Fruit fly (Drosophila melanogaster): ENCODE measurements around the gene TbCMF46.

TbCMF46 gene

dm6 chr2L:9918020-9918959 is 6.4 kb downstream of the TbCMF46 start, which contains the start of the genes CG5885 and CG4598:
CG5885 (minus strand) TSS chr2L:9918330.
CG4598 (plus strand) TSS chr2L:9918618.
- TF ChIP-seq h (optimal IDR thresholded peaks at IDR 0.05) (no peak), Myc (optimal IDR thresholded peaks at IDR 0.05) (no peak), insv (optimal IDR thresholded peaks at IDR 0.05) (no peak), Sin3A (optimal IDR thresholded peaks at IDR 0.05) (no peak), ttk (optimal IDR thresholded peaks at IDR 0.05) (no peak), psq (optimal IDR thresholded peaks at IDR 0.05) (no peak)

- TF ChIP-seq Myc (optimal IDR thresholded peaks at IDR 0.05) = no peak
- no peak for TF ChIP-seq Sin3A (optimal IDR thresholded peaks at IDR 0.05)
- no peak for TF ChIP-seq insv (optimal IDR thresholded peaks at IDR 0.05)
- TF ChIP-seq h (optimal IDR thresholded peaks at IDR 0.05) = no peak
Measured at dm6 chr2L:9915011-9915850, 9.4 kb downstream of the TbCMF46 start, which contains the start of gene yip2. yip2 (plus strand) TSS chr2L:9915253.

- TF ChIP-seq Myc (optimal IDR thresholded peaks at IDR 0.05) (no peak), insv (optimal IDR thresholded peaks at IDR 0.05) (no peak), ttk (optimal IDR thresholded peaks at IDR 0.05) (no peak), Sin3A (optimal IDR thresholded peaks at IDR 0.05) (no peak), h (optimal IDR thresholded peaks at IDR 0.05) (no peak), psq (optimal IDR thresholded peaks at IDR 0.05) (no peak)
Measured at dm6 chr2L:9912570-9913260, 11.9 kb downstream of the TbCMF46 start, which contains the start of the genes Etl1 and Srp54. Etl1 (minus strand) TSS chr2L:9912608. Srp54 (plus strand) TSS chr2L:9912911.

- no peak for TF ChIP-seq h (optimal IDR thresholded peaks at IDR 0.05)
- no peak for TF ChIP-seq insv (optimal IDR thresholded peaks at IDR 0.05)
- TF ChIP-seq Myc (optimal IDR thresholded peaks at IDR 0.05) = no peak
- TF ChIP-seq ttk (optimal IDR thresholded peaks at IDR 0.05) = no peak
- TF ChIP-seq Sin3A (optimal IDR thresholded peaks at IDR 0.05) = no peak
- TF ChIP-seq psq (optimal IDR thresholded peaks at IDR 0.05) = no peak
Measured at dm6 chr2L:9911783-9912182, 12.9 kb downstream of the TbCMF46 start.

dm6 chr2L:9908468-9908967 is 16.1 kb downstream of the TbCMF46 start, which contains the start of gene CG13124:
CG13124 (minus strand) TSS chr2L:9908633.
- TF ChIP-seq Myc (optimal IDR thresholded peaks at IDR 0.05) (no peak), h (optimal IDR thresholded peaks at IDR 0.05) (no peak), Sin3A (optimal IDR thresholded peaks at IDR 0.05) (no peak), ttk (optimal IDR thresholded peaks at IDR 0.05) (no peak)

- TF ChIP-seq insv (optimal IDR thresholded peaks at IDR 0.05) (no peak), psq (optimal IDR thresholded peaks at IDR 0.05) (no peak), ttk (optimal IDR thresholded peaks at IDR 0.05) (no peak), Myc (optimal IDR thresholded peaks at IDR 0.05) (no peak), Sin3A (optimal IDR thresholded peaks at IDR 0.05) (no peak), h (optimal IDR thresholded peaks at IDR 0.05) (no peak)
Measured at dm6 chr2L:9907320-9908256, 17.1 kb downstream of the TbCMF46 start.

- TF ChIP-seq ttk (optimal IDR thresholded peaks at IDR 0.05) = no peak
- TF ChIP-seq Myc (optimal IDR thresholded peaks at IDR 0.05) = no peak
- no peak for TF ChIP-seq insv (optimal IDR thresholded peaks at IDR 0.05)
- no peak for TF ChIP-seq Sin3A (optimal IDR thresholded peaks at IDR 0.05)
- no peak for TF ChIP-seq h (optimal IDR thresholded peaks at IDR 0.05)
- TF ChIP-seq psq (optimal IDR thresholded peaks at IDR 0.05) = no peak
Measured at dm6 chr2L:9906641-9907040, 18.0 kb downstream of the TbCMF46 start.

dm6 chr2L:9903028-9903427 is 21.6 kb downstream of the TbCMF46 start, which contains the start of gene Muc30E:
Muc30E (minus strand) TSS chr2L:9903128.
- TF ChIP-seq ttk (optimal IDR thresholded peaks at IDR 0.05) (no peak), insv (optimal IDR thresholded peaks at IDR 0.05) (no peak), Myc (optimal IDR thresholded peaks at IDR 0.05) (no peak), psq (optimal IDR thresholded peaks at IDR 0.05) (no peak), h (optimal IDR thresholded peaks at IDR 0.05) (no peak), Sin3A (optimal IDR thresholded peaks at IDR 0.05) (no peak)

- TF ChIP-seq h (optimal IDR thresholded peaks at IDR 0.05) (no peak), ttk (optimal IDR thresholded peaks at IDR 0.05) (no peak), psq (optimal IDR thresholded peaks at IDR 0.05) (no peak), Myc (optimal IDR thresholded peaks at IDR 0.05) (no peak), Sin3A (optimal IDR thresholded peaks at IDR 0.05) (no peak), insv (optimal IDR thresholded peaks at IDR 0.05) (no peak)
Measured at dm6 chr2L:9897296-9897695, 27.4 kb downstream of the TbCMF46 start, which contains the start of gene RpS2. RpS2 (minus strand) TSS chr2L:9897552.

dm6 chr2L:9894871-9895364 is 29.7 kb downstream of the TbCMF46 start, which contains the start of gene Bka:
Bka (plus strand) TSS chr2L:9895287.
- TF ChIP-seq Myc (optimal IDR thresholded peaks at IDR 0.05) = no peak
- no peak for TF ChIP-seq h (optimal IDR thresholded peaks at IDR 0.05)
- TF ChIP-seq Sin3A (optimal IDR thresholded peaks at IDR 0.05) = no peak
- no peak for TF ChIP-seq psq (optimal IDR thresholded peaks at IDR 0.05)
- TF ChIP-seq insv (optimal IDR thresholded peaks at IDR 0.05) = no peak
- no peak for TF ChIP-seq ttk (optimal IDR thresholded peaks at IDR 0.05)

Data from Kc167 (cell line).